Worm (Caenorhabditis elegans) whole organism, L3 larva: ENCODE results near the gene trpp-11.

Experiments used
- ceh-82 ChIP-seq: fragments of 150-350 bp; optimal IDR thresholded peaks from 2 replicates; lab custom pipeline; 2014; ENCODE audit warnings: missing biosample characterization, missing genetic modification characterization
- elt-1 ChIP-seq: fragments of 150-350 bp; optimal IDR thresholded peaks from 2 replicates; lab custom pipeline; 2014; ENCODE audit warnings: missing biosample characterization, missing genetic modification characterization
- fkh-10 ChIP-seq: sonication (generic microtip); optimal IDR thresholded peaks from 2 replicates; lab custom pipeline; 2017; ENCODE audit warnings: missing biosample characterization, missing genetic modification reagents, missing genetic modification characterization
- fkh-2 ChIP-seq: fragments of 150-350 bp; optimal IDR thresholded peaks from 2 replicates; lab custom pipeline; 2014; ENCODE audit warnings: missing biosample characterization, missing genetic modification reagents, missing genetic modification characterization
- jun-1 ChIP-seq: fragments of 150-350 bp; optimal IDR thresholded peaks from 2 replicates; lab custom pipeline; 2014; ENCODE audit warnings: missing biosample characterization, missing genetic modification reagents, missing genetic modification characterization
- nhr-11 ChIP-seq: fragments of 150-350 bp; optimal IDR thresholded peaks from 2 replicates; lab custom pipeline; 2014; ENCODE audit warnings: missing biosample characterization, missing genetic modification characterization
- nhr-77 ChIP-seq: fragments of 150-350 bp; optimal IDR thresholded peaks from 2 replicates; lab custom pipeline; 2014; ENCODE audit warnings: missing biosample characterization, missing genetic modification characterization
- pha-4 ChIP-seq: fragments of 150-350 bp; optimal IDR thresholded peaks from 2 replicates; lab custom pipeline; 2014; ENCODE audit warnings: missing biosample characterization, missing genetic modification reagents, missing genetic modification characterization
- pqm-1 ChIP-seq: fragments of 150-350 bp; optimal IDR thresholded peaks from 2 replicates; lab custom pipeline; 2017; ENCODE audit warnings: missing biosample characterization, missing genetic modification characterization, inconsistent platforms
- sea-2 ChIP-seq: fragments of 150-350 bp; sonication (generic microtip); optimal IDR thresholded peaks from 4 replicates; lab custom pipeline; 2014; ENCODE audit warnings: missing biosample characterization, missing genetic modification reagents, missing genetic modification characterization
- ztf-11 ChIP-seq: fragments of 150-350 bp; optimal IDR thresholded peaks from 2 replicates; lab custom pipeline; 2014; ENCODE audit warnings: missing biosample characterization, missing genetic modification characterization

- TF ChIP-seq pqm-1 (tag; lab: Kevin White, UChicago) (no peak), elt-1 (no peak), ceh-82 (no peak), nhr-11 (tag; lab: Kevin White, UChicago) (no peak), sea-2 (no peak), pha-4 (tag; lab: Kevin White, UChicago) (no peak), jun-1 (tag; lab: Kevin White, UChicago) (no peak), fkh-10 (GFP tag; lab: Kevin White, UChicago) (no peak), ztf-11 (tag; lab: Kevin White, UChicago) (no peak), fkh-2 (tag; lab: Kevin White, UChicago) (no peak), nhr-77 (no peak)
These were observed 20.9 kb downstream of the trpp-11 start, which contains the start of gene dac-1 for ce11 chrIII:815845-816244.
